Worm (Caenorhabditis elegans) whole organism, L4 larva: ENCODE results near the gene E04F6.4.

Experiments used
- F37D6.2 ChIP-seq: sonication (generic microtip); optimal IDR thresholded peaks from 2 replicates; lab custom pipeline; 2016; ENCODE audit warnings: mild to moderate bottlenecking, missing genetic modification characterization, missing compliant biosample characterization
- F49E8.2 ChIP-seq: sonication (generic microtip); optimal IDR thresholded peaks from 2 replicates; lab custom pipeline; 2016; ENCODE audit warnings: missing compliant biosample characterization, mild to moderate bottlenecking, missing genetic modification characterization, borderline replicate concordance
- R02D3.7 ChIP-seq: fragments of 150-350 bp; sonication (generic microtip); optimal IDR thresholded peaks from 3 replicates; lab custom pipeline; 2014; ENCODE audit warnings: missing biosample characterization, missing genetic modification characterization
- T26A8.4 ChIP-seq: fragments of 200-800 bp; sonication (Bioruptor generic); IDR thresholded peaks from 2 replicates; pipeline ENCODE4 v1.3.6; 2022; ENCODE audit warnings: missing genetic modification characterization, missing compliant biosample characterization
- ZK337.2 ChIP-seq: fragments of 200-800 bp; sonication (Bioruptor generic); IDR thresholded peaks from 2 replicates; pipeline ENCODE4 v1.3.6; 2022; ENCODE audit warnings: missing genetic modification reagents, missing genetic modification characterization, missing compliant biosample characterization
- ZK546.5 ChIP-seq, 2 experiments: sonication (generic microtip); optimal IDR thresholded peaks; 2 replicates each; lab custom pipeline; 2017; ENCODE audit warnings: missing biosample characterization in 2 of 2, missing genetic modification characterization in 2 of 2
- aha-1 ChIP-seq: fragments of 150-350 bp; peaks from one replicate; lab custom pipeline; 2014; ENCODE audit warnings: missing biosample characterization, missing genetic modification characterization
- aly-2 ChIP-seq: sonication (generic microtip); optimal IDR thresholded peaks from 2 replicates; lab custom pipeline; 2018; ENCODE audit warnings: missing biosample characterization, missing genetic modification characterization
- arid-1 ChIP-seq: fragments of 200-800 bp; sonication (Bioruptor generic); conservative IDR thresholded peaks from 2 replicates; pipeline ENCODE4 v1.3.6; 2022; ENCODE audit warnings: missing genetic modification reagents, missing genetic modification characterization, missing compliant biosample characterization
- ceh-20 ChIP-seq: fragments of 200-800 bp; sonication (Bioruptor generic); IDR thresholded peaks from 2 replicates; pipeline ENCODE4 v1.3.6; 2022; ENCODE audit warnings: missing genetic modification reagents, missing genetic modification characterization, missing compliant biosample characterization
- ceh-44 ChIP-seq: fragments of 200-800 bp; sonication (Bioruptor generic); IDR thresholded peaks from 2 replicates; pipeline ENCODE4 v1.3.6; 2022; ENCODE audit warnings: missing genetic modification reagents, missing genetic modification characterization, missing compliant biosample characterization
- ceh-82 ChIP-seq: sonication (generic microtip); optimal IDR thresholded peaks from 2 replicates; lab custom pipeline; 2017; ENCODE audit warnings: missing biosample characterization, missing genetic modification characterization
- daf-8 ChIP-seq: fragments of 200-800 bp; sonication (Bioruptor generic); IDR thresholded peaks from 2 replicates; pipeline ENCODE4 v1.3.6; 2022; ENCODE audit warnings: missing genetic modification characterization, missing compliant biosample characterization
- dmd-8 ChIP-seq: fragments of 200-800 bp; sonication (Bioruptor generic); IDR thresholded peaks from 2 replicates; pipeline ENCODE4 v1.3.6; 2022; ENCODE audit warnings: missing genetic modification characterization, missing compliant biosample characterization
- dmd-9 ChIP-seq: fragments of 200-800 bp; sonication (Bioruptor generic); IDR thresholded peaks from 2 replicates; pipeline ENCODE4 v1.3.6; 2022; ENCODE audit warnings: missing genetic modification reagents, missing genetic modification characterization, missing compliant biosample characterization
- dpl-1 ChIP-seq: fragments of 150-350 bp; optimal IDR thresholded peaks from 2 replicates; lab custom pipeline; 2014; ENCODE audit warnings: missing biosample characterization, missing genetic modification reagents, missing genetic modification characterization
- egl-43 ChIP-seq: fragments of 200-800 bp; sonication (Bioruptor generic); IDR thresholded peaks from 2 replicates; pipeline ENCODE4 v1.3.6; 2022; ENCODE audit warnings: missing genetic modification reagents, missing genetic modification characterization, missing compliant biosample characterization
- fkh-10 ChIP-seq: fragments of 150-350 bp; optimal IDR thresholded peaks from 2 replicates; lab custom pipeline; 2014; ENCODE audit warnings: missing biosample characterization, missing genetic modification reagents, missing genetic modification characterization
- hif-1 ChIP-seq, 2 experiments: sonication (generic microtip); optimal IDR thresholded peaks; 2 replicates each; lab custom pipeline; 2016 to 2017; ENCODE audit warnings: missing compliant biosample characterization in 2 of 2, missing genetic modification characterization in 2 of 2, missing genetic modification reagents in 2 of 2, missing genotype in 2 of 2, mild to moderate bottlenecking in 1 of 2
- hlh-30 ChIP-seq: sonication (generic microtip); optimal IDR thresholded peaks from 2 replicates; lab custom pipeline; 2017; ENCODE audit warnings: antibody characterized with exemption, mild to moderate bottlenecking, missing genetic modification characterization, missing compliant biosample characterization; ENCODE audit not compliant: insufficient read depth
- hmg-1.1 ChIP-seq: fragments of 200-800 bp; sonication (Bioruptor generic); IDR thresholded peaks from 2 replicates; pipeline ENCODE4 v1.3.6; 2022; ENCODE audit warnings: missing genetic modification reagents, missing genetic modification characterization, missing compliant biosample characterization
- jun-1 ChIP-seq: fragments of 150-350 bp; optimal IDR thresholded peaks from 2 replicates; lab custom pipeline; 2014; ENCODE audit warnings: missing biosample characterization, missing genetic modification reagents, missing genetic modification characterization
- lin-29 ChIP-seq: fragments of 200-800 bp; sonication (Bioruptor generic); IDR thresholded peaks from 2 replicates; pipeline ENCODE4 v1.3.6; 2022; ENCODE audit warnings: missing genetic modification reagents, missing genetic modification characterization, missing compliant biosample characterization
- lin-38 ChIP-seq: fragments of 200-800 bp; sonication (Bioruptor generic); IDR thresholded peaks from 2 replicates; pipeline ENCODE4 v1.3.6; 2022; ENCODE audit warnings: missing genetic modification reagents, missing genetic modification characterization, missing compliant biosample characterization
- lir-3 ChIP-seq: sonication (generic microtip); optimal IDR thresholded peaks from 2 replicates; lab custom pipeline; 2016; ENCODE audit warnings: mild to moderate bottlenecking, missing genetic modification characterization, missing compliant biosample characterization
- lsy-2 ChIP-seq, 2 experiments: fragments of 150-350 bp in 1 of 2; sonication (generic microtip) in 1 of 2; optimal IDR thresholded peaks; 2 replicates each; lab custom pipeline; 2014 to 2017; ENCODE audit warnings: missing biosample characterization in 2 of 2, missing genetic modification characterization in 2 of 2
- madf-5 ChIP-seq, 2 experiments: fragments of 200-800 bp; sonication (Bioruptor generic); IDR thresholded peaks; 2 replicates each; pipeline ENCODE4 v1.3.6; 2022; ENCODE audit warnings: missing compliant biosample characterization in 2 of 2, missing genetic modification characterization in 2 of 2
- mdt-29 ChIP-seq: fragments of 200-800 bp; sonication (Bioruptor generic); IDR thresholded peaks from 2 replicates; pipeline ENCODE4 v1.3.6; 2022; ENCODE audit warnings: missing genetic modification reagents, missing genetic modification characterization, missing compliant biosample characterization
- mes-2 ChIP-seq: sonication (generic microtip); optimal IDR thresholded peaks from 2 replicates; lab custom pipeline; 2016; ENCODE audit warnings: missing genotype, mild to moderate bottlenecking, missing genetic modification characterization, missing compliant biosample characterization; ENCODE audit not compliant: poor library complexity, severe bottlenecking
- mxl-2 ChIP-seq: fragments of 200-800 bp; sonication (Bioruptor generic); conservative IDR thresholded peaks from 2 replicates; pipeline ENCODE4 v1.3.6; 2022; ENCODE audit warnings: missing genetic modification reagents, missing genetic modification characterization, missing compliant biosample characterization
- mxl-3 ChIP-seq: fragments of 200-800 bp; sonication (Bioruptor generic); optimal IDR thresholded peaks from 2 replicates; lab custom pipeline; 2018; ENCODE audit warnings: mild to moderate bottlenecking, missing genetic modification characterization, missing compliant biosample characterization
- nhr-102 ChIP-seq: sonication (generic microtip); optimal IDR thresholded peaks from 2 replicates; lab custom pipeline; 2016; ENCODE audit warnings: mild to moderate bottlenecking, missing genetic modification characterization, moderate library complexity, missing compliant biosample characterization
- nhr-41 ChIP-seq: fragments of 200-800 bp; sonication (Bioruptor generic); IDR thresholded peaks from 2 replicates; pipeline ENCODE4 v1.3.6; 2022; ENCODE audit warnings: missing genetic modification reagents, missing genetic modification characterization, missing compliant biosample characterization
- nhr-48 ChIP-seq: sonication (generic microtip); optimal IDR thresholded peaks from 2 replicates; lab custom pipeline; 2016; ENCODE audit warnings: mild to moderate bottlenecking, missing genetic modification characterization, missing compliant biosample characterization
- nhr-6 ChIP-seq: fragments of 150-350 bp; optimal IDR thresholded peaks from 2 replicates; lab custom pipeline; 2014; ENCODE audit warnings: missing biosample characterization, missing genetic modification characterization
- php-3 ChIP-seq: fragments of 200-800 bp; sonication (Bioruptor generic); IDR thresholded peaks from 2 replicates; pipeline ENCODE4 v1.3.6; 2022; ENCODE audit warnings: missing genetic modification reagents, missing genetic modification characterization, missing compliant biosample characterization
- pqm-1 ChIP-seq: sonication (generic microtip); optimal IDR thresholded peaks from 2 replicates; lab custom pipeline; 2017; ENCODE audit warnings: missing biosample characterization, missing genetic modification characterization
- rbr-2 ChIP-seq: sonication (generic microtip); optimal IDR thresholded peaks from 2 replicates; lab custom pipeline; 2016; ENCODE audit warnings: missing genotype, missing genetic modification characterization, missing compliant biosample characterization
- saeg-2 ChIP-seq: fragments of 200-800 bp; sonication (Bioruptor generic); IDR thresholded peaks from 2 replicates; pipeline ENCODE4 v1.3.6; 2022; ENCODE audit warnings: missing genetic modification reagents, missing genetic modification characterization, missing compliant biosample characterization
- set-16 ChIP-seq: fragments of 200-800 bp; sonication (Bioruptor generic); IDR thresholded peaks from 2 replicates; pipeline ENCODE4 v1.3.6; 2022; ENCODE audit warnings: missing genetic modification reagents, missing genetic modification characterization, missing compliant biosample characterization
- snpc-1.2 ChIP-seq: fragments of 200-800 bp; sonication (Bioruptor generic); IDR thresholded peaks from 2 replicates; pipeline ENCODE4 v1.3.6; 2022; ENCODE audit warnings: missing genetic modification reagents, missing genetic modification characterization, missing compliant biosample characterization
- spr-1 ChIP-seq: sonication (generic microtip); optimal IDR thresholded peaks from 2 replicates; lab custom pipeline; 2016; ENCODE audit warnings: mild to moderate bottlenecking, missing genetic modification characterization, missing compliant biosample characterization
- tra-1 ChIP-seq: fragments of 200-800 bp; sonication (Bioruptor generic); IDR thresholded peaks from 2 replicates; pipeline ENCODE4 v1.3.6; 2022; ENCODE audit warnings: missing genetic modification reagents, missing genetic modification characterization, missing compliant biosample characterization
- unc-130 ChIP-seq: sonication (generic microtip); optimal IDR thresholded peaks from 2 replicates; lab custom pipeline; 2016; ENCODE audit warnings: missing genetic modification reagents, missing genetic modification characterization, missing compliant biosample characterization
- unc-39 ChIP-seq: sonication (generic microtip); optimal IDR thresholded peaks from 2 replicates; lab custom pipeline; 2017; ENCODE audit warnings: missing biosample characterization, missing genetic modification characterization
- unc-62 ChIP-seq, 3 experiments: fragments of 150-350 bp in 1 of 3; sonication (generic microtip); optimal IDR thresholded peaks in 2 of 3; peaks in 1 of 3; 1 replicate in 1 of 3; 2 replicates in 2 of 3; lab custom pipeline; 2014 to 2017; ENCODE audit warnings: missing biosample characterization in 3 of 3, missing genetic modification characterization in 3 of 3, missing genetic modification reagents in 3 of 3, missing genotype in 1 of 3
- zag-1 ChIP-seq: fragments of 150-350 bp; optimal IDR thresholded peaks from 2 replicates; lab custom pipeline; 2014; ENCODE audit warnings: missing biosample characterization, missing genetic modification characterization
- zfp-2 ChIP-seq: sonication (generic microtip); optimal IDR thresholded peaks from 2 replicates; lab custom pipeline; 2016; ENCODE audit warnings: mild to moderate bottlenecking, missing genetic modification characterization, missing compliant biosample characterization
- ztf-7 ChIP-seq: fragments of 150-350 bp; optimal IDR thresholded peaks from 2 replicates; lab custom pipeline; 2014; ENCODE audit warnings: missing biosample characterization, missing genetic modification characterization

Gene E04F6.4

DNA sequence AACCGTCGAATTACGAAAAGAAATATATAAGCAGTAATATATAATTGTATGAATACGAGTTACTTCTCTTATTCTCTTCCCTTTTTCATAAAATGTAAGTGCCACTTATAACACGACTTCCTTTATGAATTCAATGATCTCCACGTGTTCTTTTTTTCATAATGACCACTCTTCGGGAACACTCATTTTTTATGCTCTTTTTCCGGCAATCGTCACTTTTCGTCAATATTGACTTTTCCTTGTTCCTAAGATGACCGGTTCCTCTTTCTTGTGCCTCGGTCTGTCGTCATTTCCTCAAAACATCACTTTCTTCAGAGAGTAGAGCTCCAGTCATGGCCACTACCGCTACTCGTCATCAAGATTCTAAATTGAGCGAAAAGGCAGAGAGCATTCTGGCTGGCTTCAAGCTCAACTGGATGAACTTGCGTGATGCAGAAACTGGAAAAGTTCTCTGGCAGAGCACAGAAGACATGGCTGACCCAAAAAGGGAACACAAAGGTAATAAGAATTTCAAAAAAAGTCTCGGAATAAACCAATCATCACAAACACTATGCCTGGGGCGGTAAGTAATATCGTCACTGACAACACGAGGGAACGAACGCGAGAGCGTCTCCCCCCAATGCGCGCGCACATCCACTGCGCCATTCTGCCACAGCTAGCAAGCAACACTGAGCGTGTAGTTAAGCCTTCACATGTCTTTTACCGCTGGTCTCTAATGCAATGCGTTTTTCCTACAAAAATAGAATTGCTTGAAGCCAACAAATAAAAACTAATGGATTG, 5.5 kb upstream of the E04F6.4 start, which contains the start of gene pdl-1 (continued):
- TF ChIP-seq egl-43 (GFP tag; lab: Robert Waterston, UW) (peak; percentile 98), nhr-48 (tag; lab: Kevin White, UChicago) (peak; percentile 76), ZK337.2 (GFP tag; lab: Robert Waterston, UW) (peak; percentile 81), aly-2 (no peak), nhr-102 (peak; percentile 76), madf-5 (GFP tag; IDR thresholded peaks at IDR 0.05; lab: Robert Waterston, UW) (peak; percentile 74 to 96; a peak in 3 of 4 replicates), arid-1 (peak; percentile 94), hlh-30 (peak; percentile 58), nhr-41 (GFP tag; lab: Robert Waterston, UW) (peak; percentile 86), ceh-44 (GFP tag; lab: Robert Waterston, UW) (peak; percentile 77), ceh-20 (GFP tag; lab: Robert Waterston, UW) (peak; percentile 74; the same call in 1 of the 2 replicates), zag-1 (tag; lab: Kevin White, UChicago) (no peak), daf-8 (GFP tag; lab: Robert Waterston, UW) (peak; percentile 24; the same call in 1 of the 2 replicates), mdt-29 (GFP tag; lab: Robert Waterston, UW) (peak; percentile 85), dpl-1 (GFP tag; lab: Kevin White, UChicago) (peak; percentile 40), unc-130 (GFP tag; lab: Kevin White, UChicago) (peak; percentile 57), lsy-2 (tag; optimal IDR thresholded peaks at IDR 0.05; lab: Kevin White, UChicago) (peak in 1 of 2 experiments; percentile 72), T26A8.4 (GFP tag; lab: Robert Waterston, UW) (peak; percentile 93), pqm-1 (tag; lab: Kevin White, UChicago) (no peak), snpc-1.2 (GFP tag; lab: Robert Waterston, UW) (peak; percentile 86), saeg-2 (GFP tag; lab: Robert Waterston, UW) (peak; percentile 85), nhr-6 (peak; percentile 46), aha-1 (tag; lab: Kevin White, UChicago) (peak; percentile 67), mxl-3 (GFP tag; lab: Kevin White, UChicago) (peak; percentile 53), dmd-8 (GFP tag; lab: Robert Waterston, UW) (peak; percentile 97), hmg-1.1 (GFP tag; lab: Robert Waterston, UW) (peak; percentile 95), jun-1 (tag; lab: Kevin White, UChicago) (no peak), rbr-2 (tag; lab: Kevin White, UChicago) (peak; percentile 84), ztf-7 (peak; percentile 40), ceh-82 (tag; lab: Kevin White, UChicago) (no peak), spr-1 (tag; lab: Kevin White, UChicago) (peak; percentile 78), lin-29 (GFP tag; lab: Robert Waterston, UW) (peak; percentile 70), R02D3.7 (tag; lab: Kevin White, UChicago) (no peak), hif-1 (tag; optimal IDR thresholded peaks at IDR 0.05; lab: Kevin White, UChicago) (peak in 1 of 2 experiments; percentile 69), ZK546.5 (tag; optimal IDR thresholded peaks at IDR 0.05; lab: Kevin White, UChicago) (no peak), lin-38 (GFP tag; lab: Robert Waterston, UW) (peak; percentile 87), mes-2 (peak; percentile 86), unc-62 (GFP tag; optimal IDR thresholded peaks at IDR 0.05 in 1 of 2; lab: Kevin White, UChicago) (peak in 1 of 2 experiments; percentile 89), unc-62 (tag; optimal IDR thresholded peaks at IDR 0.05; lab: Kevin White, UChicago) (peak; percentile 11), fkh-10 (GFP tag; lab: Kevin White, UChicago) (no peak), set-16 (GFP tag; lab: Robert Waterston, UW) (peak; percentile 54; the same call in 1 of the 2 replicates), php-3 (GFP tag; lab: Robert Waterston, UW) (peak; percentile 80), tra-1 (GFP tag; lab: Robert Waterston, UW) (peak; percentile 82), F37D6.2 (tag; lab: Kevin White, UChicago) (peak; percentile 68), unc-39 (tag; lab: Kevin White, UChicago) (no peak), zfp-2 (tag; lab: Kevin White, UChicago) (peak; percentile 32), mxl-2 (GFP tag; lab: Robert Waterston, UW) (no peak; the same call in 1 of the 2 replicates), F49E8.2 (peak; percentile 76), dmd-9 (GFP tag; lab: Robert Waterston, UW) (peak; percentile 81), lir-3 (tag; lab: Kevin White, UChicago) (peak; percentile 94)
